Comparison of ENCODE assay signal across 5 worm cellular contexts in the genomic region with DNA sequence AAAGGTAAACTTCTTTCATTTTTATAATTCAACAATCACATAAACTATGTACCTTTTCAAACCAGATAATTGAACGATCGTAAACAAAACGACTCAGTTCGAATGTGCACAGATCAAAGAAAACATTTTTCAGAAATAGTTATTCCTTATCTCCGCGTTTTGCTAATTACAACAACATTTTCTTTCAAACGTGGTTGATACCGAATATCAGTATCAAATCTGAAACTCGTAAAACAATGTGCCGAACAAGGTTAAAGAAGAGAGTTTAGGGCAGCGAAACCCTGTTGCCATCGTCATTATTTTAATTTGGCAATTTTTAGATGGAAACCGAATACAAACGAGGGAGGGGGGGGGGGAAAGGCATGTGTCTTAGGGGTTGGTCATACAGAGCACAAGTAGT.
TF ChIP-seq lines count a peak whose summit lies in the region.

scav-4 (plus strand) TSS at position 383 of the 400 bp plus-strand sequence.

TF ChIP-seq in whole organism, L1 larva, 84 proteins besides CTCF, POLR2A, EP300 and RAD21:
- TF ChIP-seq nhr-12 (tag; optimal IDR thresholded peaks at IDR 0.05; lab: Kevin White, UChicago) (no peak), fos-1 (tag; optimal IDR thresholded peaks at IDR 0.05; lab: Kevin White, UChicago) (no peak), dsc-1 (tag; optimal IDR thresholded peaks at IDR 0.05; lab: Kevin White, UChicago) (no peak), elt-2 (tag; optimal IDR thresholded peaks at IDR 0.05; lab: Kevin White, UChicago) (peak; percentile 62), nhr-237 (tag; optimal IDR thresholded peaks at IDR 0.05; lab: Kevin White, UChicago) (no peak)

TF ChIP-seq in whole organism, L2 larva, 48 proteins besides CTCF, POLR2A, EP300 and RAD21:
- TF ChIP-seq lin-11 (tag; optimal IDR thresholded peaks at IDR 0.05; lab: Kevin White, UChicago) (no peak), Y55F3AM.14 (GFP tag; optimal IDR thresholded peaks at IDR 0.05; lab: Kevin White, UChicago) (no peak), ama-1 (optimal IDR thresholded peaks at IDR 0.05; lab: Kevin White, UChicago) (no peak), peb-1 (tag; optimal IDR thresholded peaks at IDR 0.05; lab: Kevin White, UChicago) (no peak), sma-9 (GFP tag; optimal IDR thresholded peaks at IDR 0.05; lab: Kevin White, UChicago) (peak; percentile 13), sma-9 (tag; optimal IDR thresholded peaks at IDR 0.05; lab: Kevin White, UChicago) (no peak), mab-5 (tag; optimal IDR thresholded peaks at IDR 0.05; lab: Kevin White, UChicago) (no peak), zag-1 (tag; optimal IDR thresholded peaks at IDR 0.05; lab: Kevin White, UChicago) (no peak), crh-2 (tag; optimal IDR thresholded peaks at IDR 0.05; lab: Kevin White, UChicago) (peak; percentile 54), fos-1 (tag; optimal IDR thresholded peaks at IDR 0.05; lab: Kevin White, UChicago) (peak; percentile 42), ZK546.5 (tag; optimal IDR thresholded peaks at IDR 0.05; lab: Kevin White, UChicago) (no peak)

TF ChIP-seq in whole organism, L3 larva, 47 proteins besides CTCF, POLR2A, EP300 and RAD21:
- no peak for TF ChIP-seq ama-1 (optimal IDR thresholded peaks at IDR 0.05; lab: Kevin White, UChicago)
- no peak for TF ChIP-seq nhr-25 (tag; optimal IDR thresholded peaks at IDR 0.05; lab: Kevin White, UChicago)
- no peak for TF ChIP-seq aly-2 (tag; optimal IDR thresholded peaks at IDR 0.05; lab: Kevin White, UChicago)
- peak; percentile 86 for TF ChIP-seq elt-2 (tag; optimal IDR thresholded peaks at IDR 0.05; lab: Kevin White, UChicago)
- TF ChIP-seq nhr-28 (tag; optimal IDR thresholded peaks at IDR 0.05; lab: Kevin White, UChicago) = no peak
- TF ChIP-seq sea-2 (GFP tag; optimal IDR thresholded peaks at IDR 0.05; lab: Kevin White, UChicago) = no peak
- no peak for TF ChIP-seq lin-15B (tag; optimal IDR thresholded peaks at IDR 0.05; lab: Kevin White, UChicago)
- TF ChIP-seq R02D3.7 (tag; optimal IDR thresholded peaks at IDR 0.05; lab: Kevin White, UChicago) = no peak
- peak; percentile 3 for TF ChIP-seq pha-4 (tag; optimal IDR thresholded peaks at IDR 0.05; lab: Kevin White, UChicago)
- TF ChIP-seq unc-39 (tag; optimal IDR thresholded peaks at IDR 0.05; lab: Kevin White, UChicago) = no peak
- TF ChIP-seq nfya-1 (tag; optimal IDR thresholded peaks at IDR 0.05; lab: Kevin White, UChicago; ENCODE audit: insufficient read depth) = no peak
- TF ChIP-seq pqm-1 (tag; optimal IDR thresholded peaks at IDR 0.05; lab: Kevin White, UChicago) = peak; percentile 31
- TF ChIP-seq daf-12 (tag; optimal IDR thresholded peaks at IDR 0.05; lab: Kevin White, UChicago) = no peak

TF ChIP-seq in whole organism, L4 larva, 104 proteins besides CTCF, POLR2A, EP300 and RAD21:
- TF ChIP-seq ama-1 (optimal IDR thresholded peaks at IDR 0.05; lab: Kevin White, UChicago) = no peak
- peak; percentile 46 for TF ChIP-seq dmd-6 (GFP tag; IDR thresholded peaks at IDR 0.05; lab: Robert Waterston, UW)
- no peak for TF ChIP-seq nhr-6 (tag; optimal IDR thresholded peaks at IDR 0.05; lab: Kevin White, UChicago)
- TF ChIP-seq pqm-1 (tag; optimal IDR thresholded peaks at IDR 0.05; lab: Kevin White, UChicago) = peak; percentile 31
- peak; percentile 49 for TF ChIP-seq hlh-11 (tag; optimal IDR thresholded peaks at IDR 0.05; lab: Kevin White, UChicago)
- TF ChIP-seq pha-4 (GFP tag; IDR thresholded peaks at IDR 0.05; lab: Robert Waterston, UW) = no peak
- no peak for TF ChIP-seq pha-4 (tag; optimal IDR thresholded peaks at IDR 0.05; lab: Kevin White, UChicago)
- TF ChIP-seq dve-1 (tag; optimal IDR thresholded peaks at IDR 0.05; lab: Kevin White, UChicago; ENCODE audit: insufficient read depth) = peak; percentile 6
- TF ChIP-seq php-3 (GFP tag; IDR thresholded peaks at IDR 0.05; lab: Robert Waterston, UW) = peak; percentile 53; the same call in 1 of the 2 replicates
- TF ChIP-seq sdz-12 (GFP tag; optimal IDR thresholded peaks at IDR 0.05; lab: Kevin White, UChicago) = no peak
- TF ChIP-seq daf-16 (GFP tag; optimal IDR thresholded peaks at IDR 0.05; lab: Kevin White, UChicago) = no peak
- peak; percentile 94 for TF ChIP-seq daf-16 (tag; optimal IDR thresholded peaks at IDR 0.05; lab: Kevin White, UChicago)
- peak; percentile 34 for TF ChIP-seq mxl-3 (GFP tag; optimal IDR thresholded peaks at IDR 0.05; lab: Kevin White, UChicago)
- peak; percentile 56 for TF ChIP-seq nhr-28 (tag; optimal IDR thresholded peaks at IDR 0.05; lab: Kevin White, UChicago)

TF ChIP-seq in whole organism, young adult, 124 proteins besides CTCF, POLR2A, EP300 and RAD21:
- no peak for TF ChIP-seq rec-8 (tag; optimal IDR thresholded peaks at IDR 0.05; lab: Kevin White, UChicago)
- TF ChIP-seq somi-1 (GFP tag; optimal IDR thresholded peaks at IDR 0.05; lab: Kevin White, UChicago) = no peak
- peak; percentile 35 for TF ChIP-seq nhr-80 (tag; optimal IDR thresholded peaks at IDR 0.05; lab: Kevin White, UChicago)
- no peak for TF ChIP-seq sea-2 (GFP tag; IDR thresholded peaks at IDR 0.05; lab: Robert Waterston, UW)
- TF ChIP-seq lin-54 (GFP tag; optimal IDR thresholded peaks at IDR 0.05; lab: Kevin White, UChicago) = no peak
- no peak for TF ChIP-seq pha-4 (tag; optimal IDR thresholded peaks at IDR 0.05; lab: Kevin White, UChicago)
- TF ChIP-seq let-607 (tag; optimal IDR thresholded peaks at IDR 0.05; lab: Kevin White, UChicago) = peak in 1 of 2 experiments; percentile 28
- no peak for TF ChIP-seq F55B11.4 (tag; optimal IDR thresholded peaks at IDR 0.05; lab: Kevin White, UChicago; ENCODE audit: borderline replicate concordance, insufficient read depth)
- no peak for TF ChIP-seq madf-8 (GFP tag; conservative IDR thresholded peaks at IDR 0.05; lab: Robert Waterston, UW)
- TF ChIP-seq ceh-40 (GFP tag; IDR thresholded peaks at IDR 0.05; lab: Robert Waterston, UW) = no peak
- no peak for TF ChIP-seq fkh-3 (tag; optimal IDR thresholded peaks at IDR 0.05; lab: Kevin White, UChicago)
- TF ChIP-seq snpc-3.4 (tag; optimal IDR thresholded peaks at IDR 0.05; lab: Kevin White, UChicago) = no peak
- no peak for TF ChIP-seq unc-130 (GFP tag; optimal IDR thresholded peaks at IDR 0.05; lab: Kevin White, UChicago)
- TF ChIP-seq ceh-58 (GFP tag; IDR thresholded peaks at IDR 0.05; lab: Robert Waterston, UW) = no peak
- 0 out of 2 replicates have a peak, but pooled peaks have one; percentile 30 for TF ChIP-seq dox-1 (GFP tag; IDR thresholded peaks at IDR 0.05; lab: Robert Waterston, UW)
- no peak for TF ChIP-seq nfya-2 (GFP tag; IDR thresholded peaks at IDR 0.05; lab: Robert Waterston, UW)
